Worm (Caenorhabditis elegans) whole organism, early embryonic: Measurements from ENCODE around the gene dsl-4.

Experiments
- B0310.2 ChIP-seq: sonication (generic microtip); optimal IDR thresholded peaks from 2 replicates; lab custom pipeline; 2016; ENCODE audit warnings: mild to moderate bottlenecking, missing genetic modification characterization, missing compliant biosample characterization
- ama-1 ChIP-seq: fragments of 150-350 bp; optimal IDR thresholded peaks from 2 replicates; lab custom pipeline; 2014
- scrt-1 ChIP-seq: fragments of 200-800 bp; sonication (Bioruptor generic); IDR thresholded peaks from 2 replicates; pipeline ENCODE4 v1.3.6; 2022; ENCODE audit warnings: missing genetic modification characterization, missing compliant biosample characterization

ce11 chrX:14108245-14108644, 18.1 kb downstream of the dsl-4 start, which contains the start of gene F16B12.7:
- no peak for TF ChIP-seq ama-1 (lab: Kevin White, UChicago)
- no peak for TF ChIP-seq scrt-1 (GFP tag; lab: Robert Waterston, UW)
- no peak for TF ChIP-seq B0310.2 (tag; lab: Kevin White, UChicago)
